Fruit fly (Drosophila melanogaster) whole organism, adult: ENCODE measurements around the gene Pits.

Experiments used
- CG12768 ChIP-seq: fragments of 200-800 bp; sonication (Bioruptor generic); optimal IDR thresholded peaks from 2 replicates; lab custom pipeline; 2017; ENCODE audit warnings: missing biosample characterization, missing genetic modification characterization, mild to moderate bottlenecking, moderate library complexity, missing genetic modification reagents
- CG7045 ChIP-seq: fragments of 200-800 bp; sonication (Bioruptor generic); optimal IDR thresholded peaks from 2 replicates; lab custom pipeline; 2017; ENCODE audit warnings: missing biosample characterization, mild to moderate bottlenecking, missing genetic modification characterization
- CG7101 ChIP-seq: fragments of 200-800 bp; sonication (Bioruptor generic); optimal IDR thresholded peaks from 2 replicates; lab custom pipeline; 2018; ENCODE audit warnings: missing biosample characterization, mild to moderate bottlenecking, missing genetic modification characterization, moderate library complexity
- cnc ChIP-seq, 2 experiments: fragments of >200 bp; optimal IDR thresholded peaks; 2 replicates each; lab custom pipeline; 2017

dm6 chrX:12574666-12575202 is 8.3 kb downstream of the Pits start:
- TF ChIP-seq cnc (optimal IDR thresholded peaks at IDR 0.05; lab: Kevin White, UChicago), result no peak
- TF ChIP-seq CG7101 (tag; lab: Kevin White, UChicago), result peak; percentile 12
- TF ChIP-seq CG12768 (GFP tag; lab: Kevin White, UChicago), result peak; percentile 31
- no peak for TF ChIP-seq CG7045 (GFP tag; lab: Kevin White, UChicago)
